Worm (Caenorhabditis elegans) whole organism, L3 larva: ENCODE results near the gene C06E7.88.

ENCODE experiments used
- aly-2 ChIP-seq: fragments of 150-350 bp; optimal IDR thresholded peaks from 2 replicates; lab custom pipeline; 2014; ENCODE audit warnings: missing biosample characterization, missing genetic modification characterization
- ama-1 ChIP-seq: fragments of 150-350 bp; optimal IDR thresholded peaks from 2 replicates; lab custom pipeline; 2018
- elt-1 ChIP-seq: fragments of 150-350 bp; optimal IDR thresholded peaks from 2 replicates; lab custom pipeline; 2014; ENCODE audit warnings: missing biosample characterization, missing genetic modification characterization
- fos-1 ChIP-seq: fragments of 150-350 bp; optimal IDR thresholded peaks from 2 replicates; lab custom pipeline; 2014; ENCODE audit warnings: missing biosample characterization, missing genetic modification characterization
- nfya-1 ChIP-seq: sonication (generic microtip); optimal IDR thresholded peaks from 2 replicates; lab custom pipeline; 2017; ENCODE audit warnings: missing genetic modification characterization, mild to moderate bottlenecking, missing compliant biosample characterization, antibody characterized with exemption, moderate library complexity; ENCODE audit not compliant: insufficient read depth
- nhr-11 ChIP-seq: fragments of 150-350 bp; optimal IDR thresholded peaks from 2 replicates; lab custom pipeline; 2014; ENCODE audit warnings: missing biosample characterization, missing genetic modification characterization
- nhr-237 ChIP-seq: fragments of 150-350 bp; optimal IDR thresholded peaks from 2 replicates; lab custom pipeline; 2014; ENCODE audit warnings: missing biosample characterization, missing genetic modification characterization
- nhr-25 ChIP-seq: sonication (generic microtip); optimal IDR thresholded peaks from 2 replicates; lab custom pipeline; 2017; ENCODE audit warnings: missing biosample characterization, missing genetic modification characterization
- nhr-28 ChIP-seq: fragments of 150-350 bp; optimal IDR thresholded peaks from 2 replicates; lab custom pipeline; 2014; ENCODE audit warnings: missing biosample characterization, missing genetic modification characterization
- nhr-77 ChIP-seq: fragments of 150-350 bp; optimal IDR thresholded peaks from 2 replicates; lab custom pipeline; 2014; ENCODE audit warnings: missing biosample characterization, missing genetic modification characterization
- skn-1 ChIP-seq: fragments of 150-350 bp; optimal IDR thresholded peaks from 2 replicates; lab custom pipeline; 2014; ENCODE audit warnings: missing biosample characterization, missing genetic modification characterization
- snpc-4 ChIP-seq: fragments of 150-350 bp; optimal IDR thresholded peaks from 2 replicates; lab custom pipeline; 2014; ENCODE audit warnings: missing biosample characterization, missing genetic modification characterization

- TF ChIP-seq nhr-28 (tag; lab: Kevin White, UChicago) (no peak), elt-1 (no peak), nhr-77 (tag; lab: Kevin White, UChicago) (no peak), fos-1 (tag; lab: Kevin White, UChicago) (no peak), nhr-11 (no peak), nfya-1 (tag; lab: Kevin White, UChicago) (no peak), nhr-237 (no peak), skn-1 (tag; lab: Kevin White, UChicago) (no peak), ama-1 (lab: Kevin White, UChicago) (no peak), nhr-25 (tag; lab: Kevin White, UChicago) (no peak), aly-2 (tag; lab: Kevin White, UChicago) (no peak), snpc-4 (tag; lab: Kevin White, UChicago) (no peak)
Observed at ce11 chrIV:5902730-5903129, 35.6 kb upstream of the C06E7.88 start.
